Fruit fly (Drosophila melanogaster) whole organism, adult: ENCODE data around the gene CG15040.

Source experiments
- CG12768 ChIP-seq: fragments of 200-800 bp; sonication (Bioruptor generic); optimal IDR thresholded peaks from 2 replicates; lab custom pipeline; 2017; ENCODE audit warnings: missing biosample characterization, missing genetic modification characterization, mild to moderate bottlenecking, moderate library complexity, missing genetic modification reagents
- CG14711 ChIP-seq: fragments of 200-800 bp; sonication (Bioruptor generic); optimal IDR thresholded peaks from 2 replicates; lab custom pipeline; 2018; ENCODE audit warnings: missing biosample characterization, mild to moderate bottlenecking, missing genetic modification characterization, moderate library complexity
- CG1620 ChIP-seq: fragments of 200-800 bp; sonication (Bioruptor generic); optimal IDR thresholded peaks from 2 replicates; lab custom pipeline; 2016; ENCODE audit warnings: missing biosample characterization, missing genetic modification characterization
- CG5204 ChIP-seq: fragments of 200-800 bp; sonication (Bioruptor generic); optimal IDR thresholded peaks from 2 replicates; lab custom pipeline; 2016; ENCODE audit warnings: missing biosample characterization, missing genetic modification characterization
- CG7045 ChIP-seq: fragments of 200-800 bp; sonication (Bioruptor generic); optimal IDR thresholded peaks from 2 replicates; lab custom pipeline; 2017; ENCODE audit warnings: missing biosample characterization, mild to moderate bottlenecking, missing genetic modification characterization
- Crg-1 ChIP-seq: fragments of 200-800 bp; sonication (Bioruptor generic); optimal IDR thresholded peaks from 2 replicates; lab custom pipeline; 2016; ENCODE audit warnings: missing biosample characterization, missing genetic modification characterization
- Hr96 ChIP-seq: fragments of 200-800 bp; sonication (Bioruptor generic); optimal IDR thresholded peaks from 2 replicates; lab custom pipeline; 2016; ENCODE audit warnings: missing biosample characterization, missing genetic modification characterization
- cic ChIP-seq: fragments of 200-800 bp; sonication (Bioruptor generic); optimal IDR thresholded peaks from 2 replicates; lab custom pipeline; 2017; ENCODE audit warnings: missing biosample characterization, mild to moderate bottlenecking, missing genetic modification characterization, moderate library complexity
- cnc ChIP-seq, 2 experiments: fragments of >200 bp; optimal IDR thresholded peaks; 2 replicates each; lab custom pipeline; 2017
- kay ChIP-seq: fragments of 200-800 bp; sonication (Bioruptor generic); peaks from one replicate; lab custom pipeline; 2016; ENCODE audit warnings: missing biosample characterization, missing genetic modification characterization, borderline replicate concordance
- pad ChIP-seq: fragments of 200-800 bp; sonication (Bioruptor generic); optimal IDR thresholded peaks from 3 replicates; lab custom pipeline; 2017; ENCODE audit warnings: missing biosample characterization, missing genetic modification characterization, mild to moderate bottlenecking, moderate library complexity, missing genetic modification reagents

DNA sequence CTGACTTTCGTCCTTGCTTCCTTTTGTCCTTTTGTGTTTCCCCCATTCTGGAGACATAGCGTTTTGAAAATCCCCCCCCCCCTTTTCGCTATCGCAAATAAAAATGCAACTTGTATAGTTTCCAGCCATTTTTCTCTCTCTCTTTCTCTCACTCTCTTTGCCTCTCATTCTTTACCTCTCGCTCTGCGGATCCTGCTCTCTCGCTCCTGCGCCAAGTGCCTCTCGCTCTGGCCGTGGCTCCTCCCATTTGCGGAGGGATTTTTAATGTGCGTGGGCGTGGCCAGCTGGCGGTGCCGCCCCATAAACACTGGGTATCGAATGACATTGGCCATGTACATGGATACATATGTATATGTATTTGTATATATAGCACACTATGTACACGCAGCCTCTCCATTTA lies 30.1 kb downstream of the CG15040 start:
- TF ChIP-seq cic (GFP tag; lab: Kevin White, UChicago) (no peak), kay (no peak), Crg-1 (GFP tag; lab: Kevin White, UChicago) (no peak), Hr96 (no peak), CG14711 (tag; lab: Kevin White, UChicago) (no peak), CG1620 (no peak), CG5204 (GFP tag; lab: Kevin White, UChicago) (no peak), cnc (optimal IDR thresholded peaks at IDR 0.05; lab: Kevin White, UChicago) (no peak), CG7045 (GFP tag; lab: Kevin White, UChicago) (no peak), CG12768 (GFP tag; lab: Kevin White, UChicago) (no peak), pad (GFP tag; lab: Kevin White, UChicago) (no peak)
